Worm (Caenorhabditis elegans) whole organism, young adult: ENCODE data around the gene his-40.

Source experiments
- F22D6.2 ChIP-seq: sonication (generic microtip); optimal IDR thresholded peaks from 2 replicates; lab custom pipeline; 2016; ENCODE audit warnings: mild to moderate bottlenecking, missing genetic modification characterization, missing compliant biosample characterization
- F23B12.7 ChIP-seq: sonication (generic microtip); optimal IDR thresholded peaks from 2 replicates; lab custom pipeline; 2017; ENCODE audit warnings: missing genetic modification characterization, mild to moderate bottlenecking, missing compliant biosample characterization, antibody characterized with exemption, moderate library complexity; ENCODE audit not compliant: insufficient read depth
- F39B2.1 ChIP-seq: fragments of 200-800 bp; sonication (Bioruptor generic); IDR thresholded peaks from 2 replicates; pipeline ENCODE4 v1.3.6; 2022; ENCODE audit warnings: missing genetic modification reagents, missing genetic modification characterization, missing compliant biosample characterization
- F52B5.7 ChIP-seq: sonication (generic microtip); optimal IDR thresholded peaks from 2 replicates; lab custom pipeline; 2016; ENCODE audit warnings: mild to moderate bottlenecking, missing genetic modification characterization, missing compliant biosample characterization
- F57C9.4 ChIP-seq: sonication (generic microtip); optimal IDR thresholded peaks from 2 replicates; lab custom pipeline; 2017; ENCODE audit warnings: mild to moderate bottlenecking, missing genetic modification characterization, missing compliant biosample characterization
- K11D2.4 ChIP-seq: fragments of 200-800 bp; sonication (Bioruptor generic); IDR thresholded peaks from 2 replicates; pipeline ENCODE4 v1.3.6; 2022; ENCODE audit warnings: missing genetic modification reagents, missing genetic modification characterization, missing compliant biosample characterization
- T26A5.8 ChIP-seq: sonication (generic microtip); optimal IDR thresholded peaks from 2 replicates; lab custom pipeline; 2016; ENCODE audit warnings: missing genetic modification characterization, missing compliant biosample characterization
- Y53G8AR.9 ChIP-seq: fragments of 200-800 bp; sonication (Bioruptor generic); conservative IDR thresholded peaks from 2 replicates; pipeline ENCODE4 v1.3.6; 2022; ENCODE audit warnings: missing genetic modification reagents, missing genetic modification characterization, missing compliant biosample characterization
- Y79H2A.3 ChIP-seq: fragments of 200-800 bp; sonication (Bioruptor generic); conservative IDR thresholded peaks from 2 replicates; pipeline ENCODE4 v1.3.6; 2022; ENCODE audit warnings: missing genetic modification reagents, missing genetic modification characterization, missing compliant biosample characterization
- Y95B8A.8 ChIP-seq: fragments of 200-800 bp; sonication (Bioruptor generic); IDR thresholded peaks from 2 replicates; pipeline ENCODE4 v1.3.6; 2022; ENCODE audit warnings: missing genetic modification reagents, missing genetic modification characterization, missing compliant biosample characterization
- ZK185.1 ChIP-seq: sonication (generic microtip); optimal IDR thresholded peaks from 2 replicates; lab custom pipeline; 2016; ENCODE audit warnings: mild to moderate bottlenecking, missing genetic modification characterization, missing compliant biosample characterization; ENCODE audit not compliant: poor library complexity, severe bottlenecking
- attf-5 ChIP-seq: fragments of 200-800 bp; sonication (Bioruptor generic); optimal IDR thresholded peaks from 2 replicates; lab custom pipeline; 2018; ENCODE audit warnings: mild to moderate bottlenecking, missing genetic modification characterization, missing compliant biosample characterization
- bed-2 ChIP-seq: fragments of 200-800 bp; sonication (Bioruptor generic); IDR thresholded peaks from 2 replicates; pipeline ENCODE4 v1.3.6; 2022; ENCODE audit warnings: missing genetic modification reagents, missing genetic modification characterization, missing compliant biosample characterization
- ceh-100 ChIP-seq: fragments of 200-800 bp; sonication (Bioruptor generic); IDR thresholded peaks from 2 replicates; pipeline ENCODE4 v1.3.6; 2022; ENCODE audit warnings: missing genetic modification reagents, missing genetic modification characterization, missing compliant biosample characterization
- ceh-40 ChIP-seq: fragments of 200-800 bp; sonication (Bioruptor generic); IDR thresholded peaks from 2 replicates; pipeline ENCODE4 v1.3.6; 2022; ENCODE audit warnings: missing genetic modification characterization, missing compliant biosample characterization
- ceh-58 ChIP-seq: fragments of 200-800 bp; sonication (Bioruptor generic); IDR thresholded peaks from 2 replicates; pipeline ENCODE4 v1.3.6; 2022; ENCODE audit warnings: missing genetic modification characterization, missing compliant biosample characterization
- ceh-91 ChIP-seq: fragments of 200-800 bp; sonication (Bioruptor generic); IDR thresholded peaks from 2 replicates; pipeline ENCODE4 v1.3.6; 2022; ENCODE audit warnings: missing genetic modification reagents, missing genetic modification characterization, missing compliant biosample characterization
- chd-7 ChIP-seq: sonication (generic microtip); optimal IDR thresholded peaks from 2 replicates; lab custom pipeline; 2016; ENCODE audit warnings: mild to moderate bottlenecking, missing genetic modification characterization, moderate library complexity, missing compliant biosample characterization
- die-1 ChIP-seq: sonication (generic microtip); optimal IDR thresholded peaks from 2 replicates; lab custom pipeline; 2016; ENCODE audit warnings: missing genotype, mild to moderate bottlenecking, missing genetic modification characterization, missing compliant biosample characterization
- egl-18 ChIP-seq: fragments of 200-800 bp; sonication (Bioruptor generic); IDR thresholded peaks from 2 replicates; pipeline ENCODE4 v1.3.6; 2022; ENCODE audit warnings: missing genetic modification reagents, missing genetic modification characterization, missing compliant biosample characterization
- egrh-3 ChIP-seq: fragments of 200-800 bp; sonication (Bioruptor generic); IDR thresholded peaks from 2 replicates; pipeline ENCODE4 v1.3.6; 2022; ENCODE audit warnings: missing genetic modification reagents, missing genetic modification characterization, missing compliant biosample characterization
- ekl-4 ChIP-seq: fragments of 200-800 bp; sonication (Bioruptor generic); IDR thresholded peaks from 2 replicates; pipeline ENCODE4 v1.3.6; 2022; ENCODE audit warnings: missing genetic modification reagents, missing genetic modification characterization, missing compliant biosample characterization
- fkh-3 ChIP-seq: sonication (generic microtip); optimal IDR thresholded peaks from 2 replicates; lab custom pipeline; 2016; ENCODE audit warnings: mild to moderate bottlenecking, missing genetic modification characterization, missing compliant biosample characterization
- him-1 ChIP-seq: sonication (generic microtip); optimal IDR thresholded peaks from 2 replicates; lab custom pipeline; 2016; ENCODE audit warnings: missing genotype, missing genetic modification reagents, missing genetic modification characterization, missing compliant biosample characterization
- hlh-12 ChIP-seq: sonication (generic microtip); optimal IDR thresholded peaks from 2 replicates; lab custom pipeline; 2016; ENCODE audit warnings: missing genetic modification characterization, missing compliant biosample characterization
- hlh-26 ChIP-seq: fragments of 200-800 bp; sonication (Bioruptor generic); conservative IDR thresholded peaks from 2 replicates; pipeline ENCODE4 v1.3.6; 2022; ENCODE audit warnings: missing genetic modification reagents, missing genetic modification characterization, missing compliant biosample characterization
- hsf-1 ChIP-seq: fragments of 200-800 bp; sonication (Bioruptor generic); IDR thresholded peaks from 2 replicates; pipeline ENCODE4 v1.3.6; 2022; ENCODE audit warnings: missing genetic modification reagents, missing genetic modification characterization, missing compliant biosample characterization
- lin-35 ChIP-seq, 3 experiments: fragments of 150-350 bp in 2 of 3; sonication (generic microtip) in 1 of 3; optimal IDR thresholded peaks; 2 replicates each; lab custom pipeline; 2014 to 2018; ENCODE audit warnings: missing biosample characterization in 3 of 3, missing genetic modification characterization in 3 of 3, missing genetic modification reagents in 3 of 3
- lin-40 ChIP-seq: sonication (generic microtip); optimal IDR thresholded peaks from 2 replicates; lab custom pipeline; 2016; ENCODE audit warnings: missing genetic modification characterization, mild to moderate bottlenecking, missing compliant biosample characterization, missing genotype, missing genetic modification reagents
- lin-54 ChIP-seq: fragments of 200-800 bp; sonication (Bioruptor generic); optimal IDR thresholded peaks from 2 replicates; lab custom pipeline; 2018; ENCODE audit warnings: mild to moderate bottlenecking, missing genetic modification characterization, missing compliant biosample characterization
- madf-3 ChIP-seq: fragments of 200-800 bp; sonication (Bioruptor generic); IDR thresholded peaks from 2 replicates; pipeline ENCODE4 v1.3.6; 2022; ENCODE audit warnings: missing genetic modification reagents, missing genetic modification characterization, missing compliant biosample characterization
- madf-8 ChIP-seq: fragments of 200-800 bp; sonication (Bioruptor generic); conservative IDR thresholded peaks from 2 replicates; pipeline ENCODE4 v1.3.6; 2022; ENCODE audit warnings: missing genetic modification reagents, missing genetic modification characterization, missing compliant biosample characterization
- mes-4 ChIP-seq: sonication (generic microtip); optimal IDR thresholded peaks from 2 replicates; lab custom pipeline; 2016; ENCODE audit warnings: missing genotype, missing genetic modification characterization, missing compliant biosample characterization
- nhr-120 ChIP-seq: fragments of 200-800 bp; sonication (Bioruptor generic); IDR thresholded peaks from 2 replicates; pipeline ENCODE4 v1.3.6; 2022; ENCODE audit warnings: missing genetic modification characterization, missing compliant biosample characterization
- nhr-179 ChIP-seq: sonication (generic microtip); optimal IDR thresholded peaks from 2 replicates; lab custom pipeline; 2016; ENCODE audit warnings: mild to moderate bottlenecking, missing genetic modification characterization, missing compliant biosample characterization
- nhr-27 ChIP-seq: fragments of 200-800 bp; sonication (Bioruptor generic); optimal IDR thresholded peaks from 2 replicates; lab custom pipeline; 2018; ENCODE audit warnings: mild to moderate bottlenecking, missing genetic modification characterization, moderate library complexity, missing compliant biosample characterization
- nhr-90 ChIP-seq: sonication (generic microtip); optimal IDR thresholded peaks from 2 replicates; lab custom pipeline; 2016; ENCODE audit warnings: missing genotype, mild to moderate bottlenecking, missing genetic modification characterization, missing compliant biosample characterization
- rec-8 ChIP-seq, 2 experiments: sonication (generic microtip); optimal IDR thresholded peaks; 2 replicates each; lab custom pipeline; 2016; ENCODE audit warnings: mild to moderate bottlenecking in 2 of 2, missing genetic modification characterization in 2 of 2, missing genetic modification reagents in 2 of 2, missing genotype in 2 of 2, missing biosample characterization in 1 of 2, missing compliant biosample characterization in 1 of 2, moderate library complexity in 1 of 2
- repo-1 ChIP-seq: sonication (generic microtip); optimal IDR thresholded peaks from 2 replicates; lab custom pipeline; 2017; ENCODE audit warnings: mild to moderate bottlenecking, missing genetic modification characterization, missing compliant biosample characterization
- sdz-38 ChIP-seq: sonication (generic microtip); optimal IDR thresholded peaks from 2 replicates; lab custom pipeline; 2016; ENCODE audit warnings: missing genotype, missing genetic modification characterization, missing compliant biosample characterization
- snpc-1.1 ChIP-seq: sonication (generic microtip); optimal IDR thresholded peaks from 2 replicates; lab custom pipeline; 2017; ENCODE audit warnings: missing genetic modification characterization, mild to moderate bottlenecking, missing compliant biosample characterization, antibody characterized with exemption, moderate library complexity, missing genotype, missing genetic modification reagents; ENCODE audit not compliant: insufficient read depth
- snpc-1.3 ChIP-seq: sonication (generic microtip); optimal IDR thresholded peaks from 2 replicates; lab custom pipeline; 2017; ENCODE audit warnings: missing genetic modification characterization, mild to moderate bottlenecking, missing compliant biosample characterization, antibody characterized with exemption, moderate library complexity, missing genotype, missing genetic modification reagents; ENCODE audit not compliant: insufficient read depth
- sptf-2 ChIP-seq: fragments of 200-800 bp; sonication (Bioruptor generic); optimal IDR thresholded peaks from 2 replicates; lab custom pipeline; 2018; ENCODE audit warnings: mild to moderate bottlenecking, missing genetic modification characterization, missing compliant biosample characterization
- unc-130 ChIP-seq: sonication (generic microtip); optimal IDR thresholded peaks from 2 replicates; lab custom pipeline; 2016; ENCODE audit warnings: missing genetic modification reagents, missing genetic modification characterization, missing compliant biosample characterization
- zim-3 ChIP-seq: sonication (generic microtip); optimal IDR thresholded peaks from 2 replicates; lab custom pipeline; 2017; ENCODE audit warnings: mild to moderate bottlenecking, missing genetic modification characterization, moderate library complexity, missing compliant biosample characterization
- ztf-25 ChIP-seq: fragments of 200-800 bp; sonication (Bioruptor generic); IDR thresholded peaks from 2 replicates; pipeline ENCODE4 v1.3.6; 2022; ENCODE audit warnings: missing genetic modification reagents, missing genetic modification characterization, missing compliant biosample characterization
- ztf-3 ChIP-seq: fragments of 200-800 bp; sonication (Bioruptor generic); optimal IDR thresholded peaks from 2 replicates; lab custom pipeline; 2018; ENCODE audit warnings: mild to moderate bottlenecking, missing genetic modification characterization, missing compliant biosample characterization

The his-40 gene

DNA sequence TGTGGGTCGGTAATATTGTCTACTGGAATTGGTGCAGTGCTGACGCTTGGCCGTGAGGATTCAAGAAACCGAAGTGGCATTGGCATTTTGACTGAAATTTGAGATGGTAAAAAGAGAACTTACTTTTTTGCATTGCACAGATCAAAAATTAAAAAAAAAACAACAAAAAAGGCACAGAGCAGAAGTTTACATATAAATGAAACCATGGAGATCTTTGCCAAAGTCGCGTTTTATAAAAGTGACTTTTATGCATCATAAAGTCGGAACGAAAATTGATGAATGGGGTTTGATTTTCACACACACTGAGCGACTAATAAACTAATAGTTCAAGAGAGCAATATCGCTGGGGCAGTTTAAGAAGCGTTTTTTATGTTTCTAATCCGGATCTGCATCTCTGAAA is 12.4 kb downstream of the his-40 start, which contains the start of gene T08A9.13:
T08A9.13 (minus strand) TSS at position 101 of the 400 bp plus-strand sequence.
- TF ChIP-seq F22D6.2 = no peak
- no peak for TF ChIP-seq F57C9.4 (tag; lab: Kevin White, UChicago)
- TF ChIP-seq fkh-3 (tag; lab: Kevin White, UChicago) = no peak
- no peak for TF ChIP-seq sptf-2 (GFP tag; lab: Kevin White, UChicago)
- no peak for TF ChIP-seq ztf-25 (GFP tag; lab: Robert Waterston, UW)
- no peak for TF ChIP-seq die-1
- TF ChIP-seq madf-8 (GFP tag; lab: Robert Waterston, UW) = no peak
- TF ChIP-seq ceh-100 (GFP tag; lab: Robert Waterston, UW) = no peak
- TF ChIP-seq hsf-1 (GFP tag; lab: Robert Waterston, UW) = no peak
- no peak for TF ChIP-seq hlh-12 (tag; lab: Kevin White, UChicago)
- no peak for TF ChIP-seq him-1
- TF ChIP-seq chd-7 (tag; lab: Kevin White, UChicago) = no peak

DNA sequence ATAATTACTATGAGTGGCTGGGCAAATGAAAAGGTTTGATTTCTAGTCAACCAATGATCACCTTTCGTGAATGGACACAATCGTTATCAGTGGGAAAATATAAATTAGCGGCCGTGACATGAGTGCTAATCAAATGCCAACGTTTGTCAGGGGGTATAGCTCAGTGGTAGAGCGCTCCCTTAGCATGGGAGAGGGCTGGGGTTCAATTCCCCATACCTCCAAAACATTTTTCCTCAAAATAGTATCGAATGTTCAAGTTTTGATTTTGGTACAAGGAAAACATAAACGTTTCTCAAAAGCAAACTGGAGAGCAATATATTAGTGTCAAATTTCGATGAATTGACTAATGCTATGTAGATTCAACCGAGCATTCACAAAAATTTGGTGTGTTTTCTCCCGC is 13.7 kb downstream of the his-40 start:
- peak; percentile 82 for TF ChIP-seq snpc-1.1 (tag; lab: Kevin White, UChicago)
- TF ChIP-seq ZK185.1 (tag; lab: Kevin White, UChicago) = peak; percentile 32
- TF ChIP-seq sdz-38 (tag; lab: Kevin White, UChicago) = no peak
- peak; percentile 37; the same call in 1 of the 2 replicates for TF ChIP-seq ekl-4
- no peak for TF ChIP-seq T26A5.8
- peak; percentile 14 for TF ChIP-seq fkh-3 (tag; lab: Kevin White, UChicago)
- TF ChIP-seq Y79H2A.3 (GFP tag; lab: Robert Waterston, UW) = no peak
- peak; percentile 81 for TF ChIP-seq nhr-90 (tag; lab: Kevin White, UChicago)
- peak; percentile 8 to 79 for TF ChIP-seq rec-8 (tag; optimal IDR thresholded peaks at IDR 0.05; lab: Kevin White, UChicago)
- no peak for TF ChIP-seq repo-1 (tag; lab: Kevin White, UChicago)
- peak; percentile 46 for TF ChIP-seq F23B12.7 (tag; lab: Kevin White, UChicago)
- 0 out of 2 replicates have a peak, but pooled peaks have one; percentile 63 for TF ChIP-seq madf-3 (GFP tag; lab: Robert Waterston, UW)
- peak; percentile 88 for TF ChIP-seq ceh-40 (GFP tag; lab: Robert Waterston, UW)
- peak; percentile 63 for TF ChIP-seq nhr-179 (tag; lab: Kevin White, UChicago)
- no peak for TF ChIP-seq bed-2 (GFP tag; lab: Robert Waterston, UW)
- TF ChIP-seq lin-40 (tag; lab: Kevin White, UChicago) = peak; percentile 40
- no peak for TF ChIP-seq egl-18
- no peak for TF ChIP-seq F39B2.1 (GFP tag; lab: Robert Waterston, UW)
- peak in 1 of 3 experiments; percentile 2 for TF ChIP-seq lin-35 (GFP tag; optimal IDR thresholded peaks at IDR 0.05; lab: Kevin White, UChicago)
- TF ChIP-seq ceh-91 (GFP tag; lab: Robert Waterston, UW) = 0 out of 2 replicates have a peak, but pooled peaks have one; percentile 27
- no peak for TF ChIP-seq lin-54 (GFP tag; lab: Kevin White, UChicago)
- no peak for TF ChIP-seq nhr-27 (tag; lab: Kevin White, UChicago)
- TF ChIP-seq ztf-3 (GFP tag; lab: Kevin White, UChicago) = no peak
- peak; percentile 6 for TF ChIP-seq zim-3 (tag; lab: Kevin White, UChicago)
- no peak for TF ChIP-seq ceh-58 (GFP tag; lab: Robert Waterston, UW)
- no peak for TF ChIP-seq mes-4
- no peak for TF ChIP-seq egrh-3 (GFP tag; lab: Robert Waterston, UW)
- no peak for TF ChIP-seq madf-8 (GFP tag; lab: Robert Waterston, UW)
- TF ChIP-seq nhr-120 (GFP tag; lab: Robert Waterston, UW) = no peak
- TF ChIP-seq snpc-1.3 (tag; lab: Kevin White, UChicago) = peak; percentile 72
- TF ChIP-seq attf-5 (GFP tag; lab: Kevin White, UChicago) = peak; percentile 44
- peak; percentile 71; the same call in 1 of the 2 replicates for TF ChIP-seq ztf-25 (GFP tag; lab: Robert Waterston, UW)
- no peak for TF ChIP-seq hlh-26
- TF ChIP-seq unc-130 (GFP tag; lab: Kevin White, UChicago) = no peak
- no peak for TF ChIP-seq Y53G8AR.9
- TF ChIP-seq F52B5.7 (tag; lab: Kevin White, UChicago) = peak; percentile 17
- no peak for TF ChIP-seq ceh-100 (GFP tag; lab: Robert Waterston, UW)
- TF ChIP-seq Y95B8A.8 = no peak
- TF ChIP-seq K11D2.4 = no peak
